Fruit fly (Drosophila melanogaster) Kc167 (cell line): Measurements from ENCODE around the gene Pif2.

Experiments
- Myc ChIP-seq: fragments of >200 bp; optimal IDR thresholded peaks from 2 replicates; lab custom pipeline; 2017; ENCODE audit warnings: missing external identifiers
- Sin3A ChIP-seq: fragments of >200 bp; optimal IDR thresholded peaks from 2 replicates; lab custom pipeline; 2018; ENCODE audit warnings: missing external identifiers
- h ChIP-seq: fragments of >200 bp; optimal IDR thresholded peaks from 3 replicates; lab custom pipeline; 2018; ENCODE audit warnings: missing external identifiers
- insv ChIP-seq: fragments of >200 bp; optimal IDR thresholded peaks from 3 replicates; lab custom pipeline; 2018; ENCODE audit warnings: missing external identifiers
- psq ChIP-seq: fragments of >200 bp; optimal IDR thresholded peaks from 2 replicates; lab custom pipeline; 2017; ENCODE audit warnings: missing external identifiers
- ttk ChIP-seq: sonication (Bioruptor generic); optimal IDR thresholded peaks from 2 replicates; lab custom pipeline; 2017; ENCODE audit warnings: missing external identifiers

Gene Pif2

DNA sequence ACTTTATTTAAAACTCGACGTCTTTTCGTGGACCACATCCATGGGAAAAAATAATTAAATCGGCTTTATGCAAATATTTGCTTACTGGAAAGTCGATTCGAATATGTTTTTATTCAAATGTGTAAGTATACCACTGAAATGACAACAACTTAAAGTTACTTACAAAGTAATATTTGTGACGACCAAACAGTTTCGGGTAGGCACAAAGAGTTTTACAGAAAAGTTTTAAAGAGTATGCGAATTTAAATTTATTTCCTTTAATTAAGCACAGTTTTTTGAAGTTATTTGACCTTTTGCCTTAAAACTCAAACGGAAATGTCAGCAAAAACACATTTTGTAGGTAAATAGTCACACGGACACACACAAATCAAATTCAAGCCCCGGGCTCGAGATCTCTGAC lies at the start of gene Pif2:
Pif2 (plus strand) TSS at position 301 of the 400 bp plus-strand sequence.
- no peak for TF ChIP-seq psq (lab: Kevin White, UChicago)
- no peak for TF ChIP-seq h (lab: Kevin White, UChicago)
- no peak for TF ChIP-seq ttk (lab: Kevin White, UChicago)
- TF ChIP-seq Sin3A (lab: Kevin White, UChicago), result no peak
- TF ChIP-seq insv (lab: Kevin White, UChicago), result no peak
- no peak for TF ChIP-seq Myc (lab: Kevin White, UChicago)

DNA sequence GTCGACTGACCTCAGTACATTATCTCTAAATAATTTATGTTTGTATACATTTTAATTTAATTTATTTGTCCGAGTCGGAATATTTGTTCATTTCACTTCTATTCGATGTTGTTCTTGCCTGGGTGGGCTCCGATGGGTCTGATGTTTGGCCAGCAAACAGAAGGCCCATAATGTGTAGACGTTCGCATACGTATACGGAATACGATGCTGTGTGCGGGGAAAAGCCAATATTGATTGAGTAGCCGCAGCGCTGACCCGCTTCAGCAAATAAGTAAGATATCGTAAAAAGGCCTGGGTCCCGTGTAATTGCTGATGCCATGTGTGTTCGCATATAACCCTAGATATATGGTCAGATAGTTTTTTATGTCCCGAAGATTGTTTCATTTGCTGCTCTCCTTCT lies 44.4 kb upstream of the Pif2 start:
- no peak for TF ChIP-seq psq (lab: Kevin White, UChicago)
- no peak for TF ChIP-seq insv (lab: Kevin White, UChicago)
- no peak for TF ChIP-seq ttk (lab: Kevin White, UChicago)
- TF ChIP-seq Myc (lab: Kevin White, UChicago), result no peak
- no peak for TF ChIP-seq h (lab: Kevin White, UChicago)
- TF ChIP-seq Sin3A (lab: Kevin White, UChicago), result no peak

DNA sequence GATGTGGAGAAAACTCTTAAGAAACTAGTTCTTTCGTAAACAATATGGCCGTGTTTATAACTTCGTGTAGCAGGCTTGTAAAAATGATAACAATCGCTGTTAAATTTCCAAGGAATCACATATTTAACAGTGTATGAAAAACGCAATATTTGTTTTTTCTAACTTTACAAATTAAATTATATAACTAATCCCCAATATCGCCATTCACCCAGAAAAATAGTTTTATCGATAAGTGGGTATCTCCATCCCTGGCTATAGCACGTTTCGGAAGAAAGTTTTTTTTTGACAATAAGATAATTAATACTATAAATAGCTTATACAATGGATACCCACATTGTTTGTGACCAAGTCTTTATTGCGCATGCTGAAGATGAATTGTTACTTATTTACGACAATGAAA lies 21.6 kb upstream of the Pif2 start, which contains the start of gene CG15185:
CG15185 (plus strand) TSS at position 301 of the 400 bp plus-strand sequence.
- TF ChIP-seq Myc (lab: Kevin White, UChicago) (no peak), insv (lab: Kevin White, UChicago) (no peak), Sin3A (lab: Kevin White, UChicago) (no peak)

DNA sequence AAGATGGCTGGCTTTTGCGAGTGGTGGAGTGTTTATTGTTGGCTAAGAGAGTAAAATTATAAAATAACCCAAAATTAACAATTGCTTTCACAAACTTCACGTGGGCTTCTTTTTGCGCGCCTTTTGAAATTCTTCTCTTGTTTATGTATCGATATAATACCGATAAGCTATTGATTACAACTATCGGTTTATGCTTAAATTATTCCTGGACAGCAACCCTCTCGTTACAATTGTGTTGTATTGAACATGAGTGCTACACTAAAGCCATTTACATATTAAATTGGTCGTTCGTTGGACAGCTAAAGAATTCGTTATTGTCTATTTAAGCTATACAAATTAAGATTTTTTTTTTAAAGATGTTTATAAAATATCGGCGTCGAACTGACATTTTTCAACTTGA lies 14.8 kb upstream of the Pif2 start:
- TF ChIP-seq ttk (lab: Kevin White, UChicago) (no peak), Myc (lab: Kevin White, UChicago) (no peak), psq (lab: Kevin White, UChicago) (no peak), Sin3A (lab: Kevin White, UChicago) (no peak), insv (lab: Kevin White, UChicago) (no peak), h (lab: Kevin White, UChicago) (no peak)

DNA sequence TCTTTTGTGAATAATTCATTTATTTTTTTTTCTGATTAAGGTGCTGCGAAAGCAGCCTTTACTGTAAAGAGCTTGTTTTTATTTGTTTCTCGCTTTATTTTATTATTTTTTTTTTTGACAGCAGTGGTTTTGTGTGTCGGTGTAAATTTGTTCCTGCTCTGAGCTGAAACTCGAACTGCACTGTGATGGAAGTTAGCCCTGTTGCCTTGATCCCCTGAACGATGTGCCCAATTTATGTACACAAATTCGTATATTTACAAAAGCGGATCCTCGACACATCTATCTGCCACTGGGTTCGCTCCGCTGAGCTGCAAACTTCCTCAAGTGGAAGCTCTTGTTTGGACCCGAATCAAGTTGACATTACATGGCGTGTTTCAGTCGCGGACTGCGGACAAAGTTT lies 11.4 kb downstream of the Pif2 start, which contains the start of gene CG1137:
CG1137 (minus strand) TSS at position 101 of the 400 bp plus-strand sequence.
- TF ChIP-seq insv (lab: Kevin White, UChicago) (no peak), psq (lab: Kevin White, UChicago) (no peak), ttk (lab: Kevin White, UChicago) (no peak), Sin3A (lab: Kevin White, UChicago) (no peak), Myc (lab: Kevin White, UChicago) (no peak), h (lab: Kevin White, UChicago) (no peak)

DNA sequence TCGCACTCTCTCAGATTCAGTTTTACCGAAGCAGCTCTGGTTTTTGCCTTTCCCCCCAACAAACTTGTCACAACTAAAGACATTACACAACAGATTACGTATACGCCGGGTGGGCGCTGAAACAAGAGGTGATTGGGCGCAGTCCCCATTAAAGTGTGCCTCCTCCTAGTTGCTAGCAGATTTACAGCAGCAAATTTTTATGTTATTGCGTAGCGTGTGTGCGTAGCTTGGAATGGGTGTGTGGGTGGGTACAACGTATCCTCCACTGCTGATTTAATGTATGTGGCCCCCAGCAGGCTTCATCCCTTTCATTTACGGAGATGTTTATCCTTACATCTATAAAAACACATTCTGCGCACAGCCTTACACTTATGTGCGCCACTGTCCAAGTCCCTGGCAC lies 20.0 kb downstream of the Pif2 start:
- no peak for TF ChIP-seq Sin3A (lab: Kevin White, UChicago)
- no peak for TF ChIP-seq insv (lab: Kevin White, UChicago)
- TF ChIP-seq ttk (lab: Kevin White, UChicago), result no peak
- TF ChIP-seq psq (lab: Kevin White, UChicago), result no peak

DNA sequence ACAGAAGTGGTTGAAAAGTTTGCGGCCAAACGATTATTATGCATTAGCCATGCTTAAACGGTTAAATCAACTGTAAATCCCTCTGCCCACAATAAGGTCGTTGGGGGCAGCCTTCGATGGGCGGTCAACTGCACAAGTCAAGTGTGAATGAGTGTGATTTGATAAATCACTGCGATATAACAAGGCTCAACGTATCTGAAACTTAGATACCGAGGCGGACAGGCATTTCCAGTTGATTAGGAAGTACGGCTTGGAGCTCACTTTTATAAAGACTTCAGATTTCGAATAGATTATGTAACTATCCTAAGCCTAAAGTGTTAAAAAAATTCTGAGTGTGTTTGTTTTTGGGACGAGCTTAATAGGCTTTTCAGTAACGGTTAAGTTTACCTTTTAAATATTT lies 31.6 kb downstream of the Pif2 start, which contains the start of gene CG2336:
CG2336 (plus strand) TSS at position 301 of the 400 bp plus-strand sequence.
- TF ChIP-seq Myc (lab: Kevin White, UChicago) (no peak), ttk (lab: Kevin White, UChicago) (no peak), psq (lab: Kevin White, UChicago) (no peak)

DNA sequence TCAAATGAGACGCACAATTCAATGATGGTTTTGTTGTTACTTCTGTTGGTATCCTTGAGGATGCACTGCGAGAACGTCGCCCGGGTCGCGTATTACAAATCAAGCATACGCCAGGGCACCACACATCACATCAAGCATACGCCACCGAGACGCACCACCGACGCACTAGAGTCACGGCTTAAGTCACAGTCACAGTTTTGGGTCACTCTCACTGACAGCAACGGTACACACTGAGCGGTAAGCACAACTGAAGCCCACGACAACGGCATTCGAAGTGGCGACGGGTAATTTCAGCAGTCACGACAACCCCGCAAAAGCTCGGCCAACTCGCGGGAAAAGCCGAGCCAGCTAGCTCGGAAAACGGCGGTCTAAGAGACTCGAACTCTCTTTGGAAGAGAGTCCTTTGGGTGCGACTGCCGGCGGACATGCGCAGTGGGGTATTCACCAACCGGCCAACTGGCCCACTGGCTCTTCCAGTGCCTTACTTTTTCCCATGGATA lies 44.3 kb downstream of the Pif2 start, which contains the start of gene dpr11:
dpr11 (minus strand) TSS at position 263 of the 500 bp plus-strand sequence.
- TF ChIP-seq Myc (lab: Kevin White, UChicago) (no peak), Sin3A (lab: Kevin White, UChicago) (no peak), h (lab: Kevin White, UChicago) (no peak), insv (lab: Kevin White, UChicago) (no peak), psq (lab: Kevin White, UChicago) (no peak), ttk (lab: Kevin White, UChicago) (no peak)

DNA sequence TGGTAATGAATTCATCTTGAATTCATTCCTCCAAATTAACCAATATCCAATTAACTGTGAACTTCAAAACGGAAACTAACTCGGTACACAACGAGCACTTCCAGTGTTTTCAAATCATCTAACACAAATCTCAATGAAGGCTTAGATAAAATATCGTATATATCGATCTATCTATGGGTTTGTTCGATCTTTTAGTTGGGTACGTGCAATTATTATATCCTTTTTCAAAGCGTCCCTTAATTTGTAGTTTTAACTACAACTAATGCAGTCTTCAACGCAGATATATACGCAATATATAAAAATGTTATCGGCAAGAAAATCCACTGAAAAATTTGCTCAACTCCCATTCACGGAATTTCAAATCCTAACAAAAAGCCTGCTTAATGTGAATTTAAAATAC lies 49.1 kb downstream of the Pif2 start, which contains the start of gene CG1138:
CG1138 (minus strand) TSS at position 101 of the 400 bp plus-strand sequence.
- no peak for TF ChIP-seq Sin3A (lab: Kevin White, UChicago)
- no peak for TF ChIP-seq ttk (lab: Kevin White, UChicago)
- no peak for TF ChIP-seq insv (lab: Kevin White, UChicago)
- no peak for TF ChIP-seq Myc (lab: Kevin White, UChicago)
- no peak for TF ChIP-seq psq (lab: Kevin White, UChicago)
- no peak for TF ChIP-seq h (lab: Kevin White, UChicago)
